Worm (Caenorhabditis elegans) whole organism, L2 larva: ENCODE data around the gene lem-2.

ENCODE experiments used
- R02D3.7 ChIP-seq: fragments of 150-350 bp; optimal IDR thresholded peaks from 2 replicates; lab custom pipeline; 2014; ENCODE audit warnings: missing biosample characterization, missing genetic modification characterization
- Y55F3AM.14 ChIP-seq: fragments of 200-800 bp; sonication (Bioruptor generic); optimal IDR thresholded peaks from 2 replicates; lab custom pipeline; 2018; ENCODE audit warnings: mild to moderate bottlenecking, missing genetic modification characterization, missing compliant biosample characterization
- ZK546.5 ChIP-seq: sonication (generic microtip); optimal IDR thresholded peaks from 2 replicates; lab custom pipeline; 2017; ENCODE audit warnings: missing biosample characterization, missing genetic modification characterization
- alr-1 ChIP-seq: fragments of 150-350 bp; optimal IDR thresholded peaks from 2 replicates; lab custom pipeline; 2014; ENCODE audit warnings: missing biosample characterization, missing genetic modification characterization
- aly-2 ChIP-seq: fragments of 150-350 bp; optimal IDR thresholded peaks from 2 replicates; lab custom pipeline; 2014; ENCODE audit warnings: missing biosample characterization, missing genetic modification characterization
- ama-1 ChIP-seq: fragments of 150-350 bp; optimal IDR thresholded peaks from 2 replicates; lab custom pipeline; 2018; ENCODE audit warnings: inconsistent platforms
- blmp-1 ChIP-seq: sonication (generic microtip); optimal IDR thresholded peaks from 2 replicates; lab custom pipeline; 2017; ENCODE audit warnings: missing genetic modification characterization, mild to moderate bottlenecking, missing compliant biosample characterization, antibody characterized with exemption, moderate library complexity; ENCODE audit not compliant: insufficient read depth
- ceh-16 ChIP-seq: fragments of 150-350 bp; optimal IDR thresholded peaks from 2 replicates; lab custom pipeline; 2014; ENCODE audit warnings: missing biosample characterization, missing genetic modification characterization
- ceh-82 ChIP-seq: fragments of 150-350 bp; optimal IDR thresholded peaks from 2 replicates; lab custom pipeline; 2014; ENCODE audit warnings: missing biosample characterization, missing genetic modification characterization
- crh-2 ChIP-seq: sonication (generic microtip); optimal IDR thresholded peaks from 2 replicates; lab custom pipeline; 2017; ENCODE audit warnings: missing biosample characterization, missing genetic modification characterization
- dmd-4 ChIP-seq: sonication (generic microtip); optimal IDR thresholded peaks from 2 replicates; lab custom pipeline; 2017; ENCODE audit warnings: missing biosample characterization, missing genetic modification characterization
- egl-27 ChIP-seq: sonication (generic microtip); optimal IDR thresholded peaks from 3 replicates; lab custom pipeline; 2017; ENCODE audit warnings: missing biosample characterization, missing genetic modification reagents, missing genetic modification characterization
- elt-3 ChIP-seq: sonication (generic microtip); optimal IDR thresholded peaks from 2 replicates; lab custom pipeline; 2017; ENCODE audit warnings: missing biosample characterization, missing genetic modification characterization
- fos-1 ChIP-seq: fragments of 150-350 bp; optimal IDR thresholded peaks from 2 replicates; lab custom pipeline; 2014; ENCODE audit warnings: missing biosample characterization, missing genetic modification characterization
- gmeb-1 ChIP-seq: fragments of 150-350 bp; optimal IDR thresholded peaks from 2 replicates; lab custom pipeline; 2014; ENCODE audit warnings: missing biosample characterization, missing genetic modification characterization
- lin-11 ChIP-seq: fragments of 150-350 bp; sonication (generic microtip); optimal IDR thresholded peaks from 2 replicates; lab custom pipeline; 2014; ENCODE audit warnings: missing biosample characterization, missing genetic modification characterization, inconsistent platforms, mixed read lengths
- lin-13 ChIP-seq: fragments of 150-350 bp; optimal IDR thresholded peaks from 2 replicates; lab custom pipeline; 2014; ENCODE audit warnings: missing biosample characterization, missing genetic modification reagents, missing genetic modification characterization
- lin-39 ChIP-seq: fragments of 150-350 bp; optimal IDR thresholded peaks from 2 replicates; lab custom pipeline; 2014; ENCODE audit warnings: missing biosample characterization, missing genetic modification reagents, missing genetic modification characterization
- lsy-2 ChIP-seq, 2 experiments: fragments of 150-350 bp in 1 of 2; sonication (generic microtip) in 1 of 2; optimal IDR thresholded peaks; 2 replicates each; lab custom pipeline; 2014 to 2017; ENCODE audit warnings: missing biosample characterization in 2 of 2, missing genetic modification characterization in 2 of 2
- mab-5 ChIP-seq: fragments of 150-350 bp; optimal IDR thresholded peaks from 2 replicates; lab custom pipeline; 2014; ENCODE audit warnings: missing biosample characterization, missing genetic modification characterization
- mbf-1 ChIP-seq: sonication (generic microtip); optimal IDR thresholded peaks from 2 replicates; lab custom pipeline; 2017; ENCODE audit warnings: missing biosample characterization, missing genetic modification characterization
- mdl-1 ChIP-seq, 2 experiments: fragments of 150-350 bp in 1 of 2; sonication (generic microtip) in 1 of 2; optimal IDR thresholded peaks; 2 replicates each; lab custom pipeline; 2017; ENCODE audit warnings: missing biosample characterization in 2 of 2, missing genetic modification characterization in 2 of 2
- nhr-10 ChIP-seq: sonication (generic microtip); optimal IDR thresholded peaks from 2 replicates; lab custom pipeline; 2017; ENCODE audit warnings: missing biosample characterization, missing genetic modification characterization
- nhr-11 ChIP-seq: fragments of 150-350 bp; optimal IDR thresholded peaks from 2 replicates; lab custom pipeline; 2014; ENCODE audit warnings: missing biosample characterization, missing genetic modification characterization
- nhr-12 ChIP-seq: fragments of 150-350 bp; optimal IDR thresholded peaks from 2 replicates; lab custom pipeline; 2014; ENCODE audit warnings: missing biosample characterization, missing genetic modification characterization
- nhr-129 ChIP-seq: fragments of 150-350 bp; optimal IDR thresholded peaks from 2 replicates; lab custom pipeline; 2014; ENCODE audit warnings: missing biosample characterization, missing genetic modification characterization
- nhr-21 ChIP-seq: fragments of 150-350 bp; optimal IDR thresholded peaks from 2 replicates; lab custom pipeline; 2014; ENCODE audit warnings: missing biosample characterization, missing genetic modification characterization
- nhr-23 ChIP-seq: fragments of 150-350 bp; optimal IDR thresholded peaks from 2 replicates; lab custom pipeline; 2014; ENCODE audit warnings: missing biosample characterization, missing genetic modification reagents, missing genetic modification characterization
- nhr-6 ChIP-seq: fragments of 150-350 bp; optimal IDR thresholded peaks from 2 replicates; lab custom pipeline; 2014; ENCODE audit warnings: missing biosample characterization, missing genetic modification characterization
- nhr-77 ChIP-seq: fragments of 150-350 bp; optimal IDR thresholded peaks from 2 replicates; lab custom pipeline; 2014; ENCODE audit warnings: missing biosample characterization, missing genetic modification characterization
- peb-1 ChIP-seq: fragments of 150-350 bp; optimal IDR thresholded peaks from 2 replicates; lab custom pipeline; 2014; ENCODE audit warnings: missing biosample characterization, missing genetic modification characterization
- sem-4 ChIP-seq: fragments of 150-350 bp; optimal IDR thresholded peaks from 2 replicates; lab custom pipeline; 2014; ENCODE audit warnings: missing biosample characterization, missing genetic modification reagents, missing genetic modification characterization
- skn-1 ChIP-seq: sonication (generic microtip); optimal IDR thresholded peaks from 2 replicates; lab custom pipeline; 2017; ENCODE audit warnings: missing biosample characterization, missing genetic modification characterization
- sma-3 ChIP-seq: sonication (generic microtip); optimal IDR thresholded peaks from 2 replicates; lab custom pipeline; 2016; ENCODE audit warnings: missing genetic modification reagents, missing genetic modification characterization, missing compliant biosample characterization
- sma-9 ChIP-seq, 2 experiments: fragments of 150-350 bp in 1 of 2; sonication (generic microtip) in 1 of 2; optimal IDR thresholded peaks; 2 replicates each; lab custom pipeline; 2014 to 2016; ENCODE audit warnings: missing genetic modification characterization in 2 of 2, mild to moderate bottlenecking in 1 of 2, missing biosample characterization in 1 of 2, missing compliant biosample characterization in 1 of 2, missing genetic modification reagents in 1 of 2, moderate library complexity in 1 of 2
- snpc-4 ChIP-seq: fragments of 150-350 bp; optimal IDR thresholded peaks from 2 replicates; lab custom pipeline; 2014; ENCODE audit warnings: missing biosample characterization, missing genetic modification characterization
- unc-39 ChIP-seq: fragments of 150-350 bp; optimal IDR thresholded peaks from 2 replicates; lab custom pipeline; 2014; ENCODE audit warnings: missing biosample characterization, missing genetic modification characterization
- unc-55 ChIP-seq: fragments of 150-350 bp; sonication (generic microtip); optimal IDR thresholded peaks from 3 replicates; lab custom pipeline; 2014; ENCODE audit warnings: missing biosample characterization, missing genetic modification reagents, missing genetic modification characterization
- unc-62 ChIP-seq: fragments of 150-350 bp; optimal IDR thresholded peaks from 2 replicates; lab custom pipeline; 2014; ENCODE audit warnings: missing biosample characterization, missing genetic modification reagents, missing genetic modification characterization
- zag-1 ChIP-seq: fragments of 150-350 bp; optimal IDR thresholded peaks from 2 replicates; lab custom pipeline; 2014; ENCODE audit warnings: missing biosample characterization, missing genetic modification characterization
- ztf-1 ChIP-seq: fragments of 200-800 bp; sonication (Bioruptor generic); conservative IDR thresholded peaks from 2 replicates; pipeline ENCODE4 v1.3.6; 2022; ENCODE audit warnings: missing genetic modification characterization, missing compliant biosample characterization
- ztf-11 ChIP-seq: sonication (generic microtip); optimal IDR thresholded peaks from 2 replicates; lab custom pipeline; 2017; ENCODE audit warnings: missing biosample characterization, missing genetic modification characterization
- ztf-4 ChIP-seq: fragments of 150-350 bp; optimal IDR thresholded peaks from 2 replicates; lab custom pipeline; 2014; ENCODE audit warnings: missing biosample characterization, missing genetic modification characterization

lem-2 gene

ce11 chrII:14014637-14015036, 48.6 kb upstream of the lem-2 start:
- TF ChIP-seq mbf-1 (tag; lab: Kevin White, UChicago) = no peak
- TF ChIP-seq ama-1 (lab: Kevin White, UChicago) = no peak
- TF ChIP-seq elt-3 (tag; lab: Kevin White, UChicago) = no peak
- no peak for TF ChIP-seq Y55F3AM.14 (GFP tag; lab: Kevin White, UChicago)
- no peak for TF ChIP-seq crh-2 (tag; lab: Kevin White, UChicago)
- no peak for TF ChIP-seq alr-1 (tag; lab: Kevin White, UChicago)
- TF ChIP-seq R02D3.7 (tag; lab: Kevin White, UChicago) = no peak
- no peak for TF ChIP-seq unc-39 (tag; lab: Kevin White, UChicago)
- no peak for TF ChIP-seq sma-3 (GFP tag; lab: Kevin White, UChicago)
- TF ChIP-seq aly-2 (tag; lab: Kevin White, UChicago) = no peak
- TF ChIP-seq gmeb-1 (tag; lab: Kevin White, UChicago) = no peak
- no peak for TF ChIP-seq nhr-23 (tag; lab: Kevin White, UChicago)
- TF ChIP-seq unc-55 = no peak
- no peak for TF ChIP-seq ceh-16 (tag; lab: Kevin White, UChicago)
- no peak for TF ChIP-seq nhr-12 (tag; lab: Kevin White, UChicago)
- no peak for TF ChIP-seq mdl-1 (tag; optimal IDR thresholded peaks at IDR 0.05; lab: Kevin White, UChicago)
- no peak for TF ChIP-seq mab-5
- no peak for TF ChIP-seq lsy-2 (tag; optimal IDR thresholded peaks at IDR 0.05; lab: Kevin White, UChicago)
- no peak for TF ChIP-seq nhr-6 (tag; lab: Kevin White, UChicago)

ce11 chrII:14016865-14017264, 46.4 kb upstream of the lem-2 start, which contains the start of gene cyp-37A1:
Gene cyp-37A1, minus strand, starts transcription at chrII:14016965.
- TF ChIP-seq lin-11 = no peak
- TF ChIP-seq unc-62 (GFP tag; lab: Kevin White, UChicago) = no peak
- no peak for TF ChIP-seq nhr-129 (tag; lab: Kevin White, UChicago)
- TF ChIP-seq mab-5 = no peak
- TF ChIP-seq mbf-1 (tag; lab: Kevin White, UChicago) = no peak
- no peak for TF ChIP-seq crh-2 (tag; lab: Kevin White, UChicago)
- TF ChIP-seq ceh-82 (tag; lab: Kevin White, UChicago) = no peak
- TF ChIP-seq dmd-4 (tag; lab: Kevin White, UChicago) = no peak
- TF ChIP-seq gmeb-1 (tag; lab: Kevin White, UChicago) = no peak
- TF ChIP-seq ama-1 (lab: Kevin White, UChicago) = no peak
- no peak for TF ChIP-seq lsy-2 (tag; optimal IDR thresholded peaks at IDR 0.05; lab: Kevin White, UChicago)
- no peak for TF ChIP-seq snpc-4 (tag; lab: Kevin White, UChicago)
- no peak for TF ChIP-seq nhr-23 (tag; lab: Kevin White, UChicago)
- no peak for TF ChIP-seq nhr-12 (tag; lab: Kevin White, UChicago)

ce11 chrII:14018192-14018591, 45.1 kb upstream of the lem-2 start:
- TF ChIP-seq ztf-4 (tag; lab: Kevin White, UChicago) = peak; percentile 28
- no peak for TF ChIP-seq skn-1
- peak; percentile 85 for TF ChIP-seq gmeb-1 (tag; lab: Kevin White, UChicago)
- TF ChIP-seq nhr-12 (tag; lab: Kevin White, UChicago) = no peak
- no peak for TF ChIP-seq ztf-11 (tag; lab: Kevin White, UChicago)
- no peak for TF ChIP-seq ceh-82 (tag; lab: Kevin White, UChicago)
- TF ChIP-seq fos-1 (tag; lab: Kevin White, UChicago) = peak; percentile 33
- no peak for TF ChIP-seq mab-5
- TF ChIP-seq ztf-1 (GFP tag; lab: Robert Waterston, UW) = 0 out of 2 replicates have a peak, but pooled peaks have one; percentile 80
- TF ChIP-seq crh-2 (tag; lab: Kevin White, UChicago) = peak; percentile 85
- peak; percentile 80 for TF ChIP-seq ceh-16 (tag; lab: Kevin White, UChicago)
- TF ChIP-seq blmp-1 (tag; lab: Kevin White, UChicago) = no peak
- no peak for TF ChIP-seq dmd-4 (tag; lab: Kevin White, UChicago)
- peak; percentile 63 for TF ChIP-seq lin-11
- no peak for TF ChIP-seq elt-3 (tag; lab: Kevin White, UChicago)
- peak; percentile 82 for TF ChIP-seq lin-13 (GFP tag; lab: Kevin White, UChicago)
- no peak for TF ChIP-seq unc-39 (tag; lab: Kevin White, UChicago)
- no peak for TF ChIP-seq zag-1 (tag; lab: Kevin White, UChicago)
- TF ChIP-seq R02D3.7 (tag; lab: Kevin White, UChicago) = no peak
- TF ChIP-seq nhr-10 (tag; lab: Kevin White, UChicago) = peak; percentile 26
- TF ChIP-seq nhr-11 (tag; lab: Kevin White, UChicago) = no peak
- peak; percentile 78 for TF ChIP-seq sma-9 (GFP tag; optimal IDR thresholded peaks at IDR 0.05; lab: Kevin White, UChicago)
- no peak for TF ChIP-seq sma-9 (tag; optimal IDR thresholded peaks at IDR 0.05; lab: Kevin White, UChicago)
- no peak for TF ChIP-seq mbf-1 (tag; lab: Kevin White, UChicago)
- peak; percentile 53 for TF ChIP-seq unc-55
- peak; percentile 66 to 77 for TF ChIP-seq lsy-2 (tag; optimal IDR thresholded peaks at IDR 0.05; lab: Kevin White, UChicago)
- TF ChIP-seq egl-27 = peak; percentile 40
- no peak for TF ChIP-seq lin-39
- no peak for TF ChIP-seq unc-62 (GFP tag; lab: Kevin White, UChicago)
- TF ChIP-seq nhr-21 (tag; lab: Kevin White, UChicago) = peak; percentile 87
- TF ChIP-seq alr-1 (tag; lab: Kevin White, UChicago) = no peak
- peak; percentile 82 for TF ChIP-seq Y55F3AM.14 (GFP tag; lab: Kevin White, UChicago)
- TF ChIP-seq peb-1 (tag; lab: Kevin White, UChicago) = no peak
- no peak for TF ChIP-seq aly-2 (tag; lab: Kevin White, UChicago)
- peak; percentile 99 for TF ChIP-seq snpc-4 (tag; lab: Kevin White, UChicago)
- TF ChIP-seq ZK546.5 (tag; lab: Kevin White, UChicago) = no peak
- no peak for TF ChIP-seq nhr-23 (tag; lab: Kevin White, UChicago)
- peak; percentile 67 for TF ChIP-seq nhr-77 (tag; lab: Kevin White, UChicago)
- TF ChIP-seq nhr-129 (tag; lab: Kevin White, UChicago) = peak; percentile 46
- peak; percentile 96 for TF ChIP-seq sma-3 (GFP tag; lab: Kevin White, UChicago)
- TF ChIP-seq mdl-1 (tag; optimal IDR thresholded peaks at IDR 0.05; lab: Kevin White, UChicago) = peak; percentile 6 to 42
- no peak for TF ChIP-seq nhr-6 (tag; lab: Kevin White, UChicago)
- no peak for TF ChIP-seq sem-4 (tag; lab: Kevin White, UChicago)
